Worm (Caenorhabditis elegans) whole organism, L4 larva: Measurements from ENCODE around the gene T04H1.12.
A peak's percentile ranks its signal among the peaks of the same experiment; 100 is the strongest.

Experiments used
- D1046.2 ChIP-seq: fragments of 200-800 bp; sonication (Bioruptor generic); IDR thresholded peaks from 2 replicates; pipeline ENCODE4 v1.3.6; 2022; ENCODE audit warnings: missing genetic modification characterization, missing compliant biosample characterization
- F10B5.3 ChIP-seq: sonication (generic microtip); optimal IDR thresholded peaks from 2 replicates; lab custom pipeline; 2016; ENCODE audit warnings: mild to moderate bottlenecking, missing genetic modification characterization, missing compliant biosample characterization
- F26F4.8 ChIP-seq: fragments of 200-800 bp; sonication (Bioruptor generic); conservative IDR thresholded peaks from 2 replicates; pipeline ENCODE4 v1.3.6; 2022; ENCODE audit warnings: missing genetic modification characterization, missing compliant biosample characterization
- F44E2.7 ChIP-seq: fragments of 200-800 bp; sonication (Bioruptor generic); IDR thresholded peaks from 2 replicates; pipeline ENCODE4 v2.1.2; 2022; ENCODE audit warnings: missing genetic modification characterization, missing compliant biosample characterization
- F49E8.2 ChIP-seq: sonication (generic microtip); optimal IDR thresholded peaks from 2 replicates; lab custom pipeline; 2016; ENCODE audit warnings: missing compliant biosample characterization, mild to moderate bottlenecking, missing genetic modification characterization, borderline replicate concordance
- R02D3.7 ChIP-seq: fragments of 150-350 bp; sonication (generic microtip); optimal IDR thresholded peaks from 3 replicates; lab custom pipeline; 2014; ENCODE audit warnings: missing biosample characterization, missing genetic modification characterization
- T20F7.1 ChIP-seq: fragments of 200-800 bp; sonication (Bioruptor generic); optimal IDR thresholded peaks from 2 replicates; lab custom pipeline; 2018; ENCODE audit warnings: mild to moderate bottlenecking, missing genetic modification characterization, missing compliant biosample characterization
- T26A8.4 ChIP-seq: fragments of 200-800 bp; sonication (Bioruptor generic); IDR thresholded peaks from 2 replicates; pipeline ENCODE4 v1.3.6; 2022; ENCODE audit warnings: missing genetic modification characterization, missing compliant biosample characterization
- Y48G9A.11 ChIP-seq: fragments of 200-800 bp; sonication (Bioruptor generic); IDR thresholded peaks from 2 replicates; pipeline ENCODE4 v1.3.6; 2022; ENCODE audit warnings: missing genetic modification reagents, missing genetic modification characterization, missing compliant biosample characterization
- Y75B8A.6 ChIP-seq: fragments of 200-800 bp; sonication (Bioruptor generic); IDR thresholded peaks from 2 replicates; pipeline ENCODE4 v1.3.6; 2022; ENCODE audit warnings: missing genetic modification reagents, missing genetic modification characterization, missing compliant biosample characterization
- ama-1 ChIP-seq: fragments of 150-350 bp; optimal IDR thresholded peaks from 2 replicates; lab custom pipeline; 2014; ENCODE audit warnings: inconsistent platforms, mixed read lengths
- attf-4 ChIP-seq: sonication (generic microtip); optimal IDR thresholded peaks from 3 replicates; lab custom pipeline; 2017; ENCODE audit warnings: missing biosample characterization, missing genetic modification characterization
- ceh-62 ChIP-seq: sonication (generic microtip); optimal IDR thresholded peaks from 2 replicates; lab custom pipeline; 2017; ENCODE audit warnings: missing biosample characterization, missing genetic modification characterization
- ceh-82 ChIP-seq: sonication (generic microtip); optimal IDR thresholded peaks from 2 replicates; lab custom pipeline; 2017; ENCODE audit warnings: missing biosample characterization, missing genetic modification characterization
- ces-1 ChIP-seq: fragments of 150-350 bp; sonication (generic microtip); optimal IDR thresholded peaks from 4 replicates; lab custom pipeline; 2014; ENCODE audit warnings: missing biosample characterization, missing genetic modification reagents, missing genetic modification characterization
- daf-12 ChIP-seq: fragments of 150-350 bp; optimal IDR thresholded peaks from 2 replicates; lab custom pipeline; 2014; ENCODE audit warnings: missing biosample characterization, missing genetic modification reagents, missing genetic modification characterization
- daf-19 ChIP-seq: fragments of 200-800 bp; sonication (Bioruptor generic); conservative IDR thresholded peaks from 2 replicates; pipeline ENCODE4 v1.3.6; 2022; ENCODE audit warnings: missing genetic modification characterization, missing compliant biosample characterization
- daf-8 ChIP-seq: fragments of 200-800 bp; sonication (Bioruptor generic); IDR thresholded peaks from 2 replicates; pipeline ENCODE4 v1.3.6; 2022; ENCODE audit warnings: missing genetic modification characterization, missing compliant biosample characterization
- dmd-8 ChIP-seq: fragments of 200-800 bp; sonication (Bioruptor generic); IDR thresholded peaks from 2 replicates; pipeline ENCODE4 v1.3.6; 2022; ENCODE audit warnings: missing genetic modification characterization, missing compliant biosample characterization
- dpl-1 ChIP-seq: fragments of 150-350 bp; optimal IDR thresholded peaks from 2 replicates; lab custom pipeline; 2014; ENCODE audit warnings: missing biosample characterization, missing genetic modification reagents, missing genetic modification characterization
- duxl-1 ChIP-seq: sonication (generic microtip); optimal IDR thresholded peaks from 2 replicates; lab custom pipeline; 2016; ENCODE audit warnings: mild to moderate bottlenecking, missing genetic modification characterization, moderate library complexity, missing compliant biosample characterization; ENCODE audit not compliant: poor library complexity
- dve-1 ChIP-seq: sonication (generic microtip); optimal IDR thresholded peaks from 2 replicates; lab custom pipeline; 2017; ENCODE audit warnings: antibody characterized with exemption, mild to moderate bottlenecking, missing genetic modification characterization, missing compliant biosample characterization; ENCODE audit not compliant: insufficient read depth
- fkh-10 ChIP-seq: fragments of 150-350 bp; optimal IDR thresholded peaks from 2 replicates; lab custom pipeline; 2014; ENCODE audit warnings: missing biosample characterization, missing genetic modification reagents, missing genetic modification characterization
- fos-1 ChIP-seq: fragments of 150-350 bp; optimal IDR thresholded peaks from 2 replicates; lab custom pipeline; 2014; ENCODE audit warnings: missing biosample characterization, missing genetic modification characterization
- hif-1 ChIP-seq, 2 experiments: sonication (generic microtip); optimal IDR thresholded peaks; 2 replicates each; lab custom pipeline; 2016 to 2017; ENCODE audit warnings: missing compliant biosample characterization in 2 of 2, missing genetic modification characterization in 2 of 2, missing genetic modification reagents in 2 of 2, missing genotype in 2 of 2, mild to moderate bottlenecking in 1 of 2
- hlh-11 ChIP-seq: fragments of 200-800 bp; sonication (Bioruptor generic); optimal IDR thresholded peaks from 2 replicates; lab custom pipeline; 2018; ENCODE audit warnings: mild to moderate bottlenecking, missing genetic modification characterization, missing compliant biosample characterization
- hmg-1.1 ChIP-seq: fragments of 200-800 bp; sonication (Bioruptor generic); IDR thresholded peaks from 2 replicates; pipeline ENCODE4 v1.3.6; 2022; ENCODE audit warnings: missing genetic modification reagents, missing genetic modification characterization, missing compliant biosample characterization
- jun-1 ChIP-seq: fragments of 150-350 bp; optimal IDR thresholded peaks from 2 replicates; lab custom pipeline; 2014; ENCODE audit warnings: missing biosample characterization, missing genetic modification reagents, missing genetic modification characterization
- lin-1 ChIP-seq: fragments of 200-800 bp; sonication (Bioruptor generic); IDR thresholded peaks from 2 replicates; pipeline ENCODE4 v1.3.6; 2022; ENCODE audit warnings: missing genetic modification reagents, missing genetic modification characterization, missing compliant biosample characterization
- lin-39 ChIP-seq: fragments of 150-350 bp; optimal IDR thresholded peaks from 2 replicates; lab custom pipeline; 2014; ENCODE audit warnings: missing biosample characterization, missing genetic modification reagents, missing genetic modification characterization
- lsy-2 ChIP-seq, 2 experiments: fragments of 150-350 bp in 1 of 2; sonication (generic microtip) in 1 of 2; optimal IDR thresholded peaks; 2 replicates each; lab custom pipeline; 2014 to 2017; ENCODE audit warnings: missing biosample characterization in 2 of 2, missing genetic modification characterization in 2 of 2
- madf-5 ChIP-seq, 2 experiments: fragments of 200-800 bp; sonication (Bioruptor generic); IDR thresholded peaks; 2 replicates each; pipeline ENCODE4 v1.3.6; 2022; ENCODE audit warnings: missing compliant biosample characterization in 2 of 2, missing genetic modification characterization in 2 of 2
- nhr-10 ChIP-seq: fragments of 150-350 bp; optimal IDR thresholded peaks from 2 replicates; lab custom pipeline; 2014; ENCODE audit warnings: missing biosample characterization, missing genetic modification characterization
- nhr-102 ChIP-seq: sonication (generic microtip); optimal IDR thresholded peaks from 2 replicates; lab custom pipeline; 2016; ENCODE audit warnings: mild to moderate bottlenecking, missing genetic modification characterization, moderate library complexity, missing compliant biosample characterization
- nhr-237 ChIP-seq: sonication (generic microtip); optimal IDR thresholded peaks from 2 replicates; lab custom pipeline; 2017; ENCODE audit warnings: missing biosample characterization, missing genetic modification characterization
- nhr-41 ChIP-seq: fragments of 200-800 bp; sonication (Bioruptor generic); IDR thresholded peaks from 2 replicates; pipeline ENCODE4 v1.3.6; 2022; ENCODE audit warnings: missing genetic modification reagents, missing genetic modification characterization, missing compliant biosample characterization
- nhr-42 ChIP-seq: fragments of 200-800 bp; sonication (Bioruptor generic); IDR thresholded peaks from 2 replicates; pipeline ENCODE4 v1.3.6; 2022; ENCODE audit warnings: missing genetic modification characterization, missing compliant biosample characterization
- nhr-48 ChIP-seq: sonication (generic microtip); optimal IDR thresholded peaks from 2 replicates; lab custom pipeline; 2016; ENCODE audit warnings: mild to moderate bottlenecking, missing genetic modification characterization, missing compliant biosample characterization
- nhr-76 ChIP-seq: fragments of 150-350 bp; optimal IDR thresholded peaks from 2 replicates; lab custom pipeline; 2014; ENCODE audit warnings: missing biosample characterization, missing genetic modification characterization
- pha-4 ChIP-seq, 2 experiments: fragments of 150-350 bp in 1 of 2; fragments of 200-800 bp in 1 of 2; sonication (Bioruptor generic) in 1 of 2; IDR thresholded peaks in 1 of 2; optimal IDR thresholded peaks in 1 of 2; 2 replicates each; pipeline versions ENCODE4 v1.3.6 to Lab custom; 2014 to 2022; ENCODE audit warnings: missing genetic modification characterization in 2 of 2, missing genetic modification reagents in 2 of 2, missing biosample characterization in 1 of 2, missing compliant biosample characterization in 1 of 2
- php-3 ChIP-seq: fragments of 200-800 bp; sonication (Bioruptor generic); IDR thresholded peaks from 2 replicates; pipeline ENCODE4 v1.3.6; 2022; ENCODE audit warnings: missing genetic modification reagents, missing genetic modification characterization, missing compliant biosample characterization
- saeg-2 ChIP-seq: fragments of 200-800 bp; sonication (Bioruptor generic); IDR thresholded peaks from 2 replicates; pipeline ENCODE4 v1.3.6; 2022; ENCODE audit warnings: missing genetic modification reagents, missing genetic modification characterization, missing compliant biosample characterization
- skn-1 ChIP-seq: fragments of 150-350 bp; optimal IDR thresholded peaks from 2 replicates; lab custom pipeline; 2014; ENCODE audit warnings: missing biosample characterization, missing genetic modification characterization
- snpc-4 ChIP-seq: fragments of 150-350 bp; optimal IDR thresholded peaks from 2 replicates; lab custom pipeline; 2014; ENCODE audit warnings: missing biosample characterization, missing genetic modification characterization
- spr-1 ChIP-seq: sonication (generic microtip); optimal IDR thresholded peaks from 2 replicates; lab custom pipeline; 2016; ENCODE audit warnings: mild to moderate bottlenecking, missing genetic modification characterization, missing compliant biosample characterization
- unc-130 ChIP-seq: sonication (generic microtip); optimal IDR thresholded peaks from 2 replicates; lab custom pipeline; 2016; ENCODE audit warnings: missing genetic modification reagents, missing genetic modification characterization, missing compliant biosample characterization
- unc-39 ChIP-seq: sonication (generic microtip); optimal IDR thresholded peaks from 2 replicates; lab custom pipeline; 2017; ENCODE audit warnings: missing biosample characterization, missing genetic modification characterization
- vab-7 ChIP-seq: fragments of 200-800 bp; sonication (Bioruptor generic); IDR thresholded peaks from 2 replicates; pipeline ENCODE4 v1.3.6; 2022; ENCODE audit warnings: missing genetic modification reagents, missing genetic modification characterization, missing compliant biosample characterization
- zfp-3 ChIP-seq: fragments of 200-800 bp; sonication (Bioruptor generic); conservative IDR thresholded peaks from 2 replicates; pipeline ENCODE4 v1.3.6; 2022; ENCODE audit warnings: missing genetic modification reagents, missing genetic modification characterization, missing compliant biosample characterization
- zip-11 ChIP-seq: fragments of 200-800 bp; sonication (Bioruptor generic); IDR thresholded peaks from 2 replicates; pipeline ENCODE4 v1.3.6; 2022; ENCODE audit warnings: missing genetic modification characterization, missing compliant biosample characterization
- ztf-11 ChIP-seq: fragments of 150-350 bp; optimal IDR thresholded peaks from 2 replicates; lab custom pipeline; 2014; ENCODE audit warnings: missing biosample characterization, missing genetic modification characterization

Gene T04H1.12

ce11 chrV:12303453-12304077 is 48.1 kb downstream of the T04H1.12 start (continued):
- TF ChIP-seq dve-1 (tag; lab: Kevin White, UChicago) = peak; percentile 89
- TF ChIP-seq php-3 (GFP tag; lab: Robert Waterston, UW) = peak; percentile 99
- TF ChIP-seq R02D3.7 (tag; lab: Kevin White, UChicago) = peak; percentile 35
- TF ChIP-seq unc-39 = no peak
- peak; percentile 96 for TF ChIP-seq Y75B8A.6 (GFP tag; lab: Robert Waterston, UW)
- TF ChIP-seq lin-39 (tag; lab: Kevin White, UChicago) = no peak
- TF ChIP-seq hif-1 (tag; optimal IDR thresholded peaks at IDR 0.05; lab: Kevin White, UChicago) = peak; percentile 76 to 81
- TF ChIP-seq dmd-8 = peak; percentile 100
- peak; percentile 100 for TF ChIP-seq daf-19 (GFP tag; lab: Robert Waterston, UW)
- no peak for TF ChIP-seq ceh-62 (tag; lab: Kevin White, UChicago)
- TF ChIP-seq zip-11 (GFP tag; lab: Robert Waterston, UW) = peak; percentile 94
- peak; percentile 96 for TF ChIP-seq Y48G9A.11 (GFP tag; lab: Robert Waterston, UW)
- no peak for TF ChIP-seq snpc-4 (tag; lab: Kevin White, UChicago)
- TF ChIP-seq F26F4.8 = peak; percentile 100
- TF ChIP-seq skn-1 (tag; lab: Kevin White, UChicago) = no peak
- TF ChIP-seq nhr-42 (GFP tag; lab: Robert Waterston, UW) = peak; percentile 96
- TF ChIP-seq lin-1 (GFP tag; lab: Robert Waterston, UW) = peak; percentile 98
- peak; percentile 86 for TF ChIP-seq T20F7.1 (GFP tag; lab: Kevin White, UChicago)
- no peak for TF ChIP-seq nhr-237 (tag; lab: Kevin White, UChicago)
- TF ChIP-seq daf-8 (GFP tag; lab: Robert Waterston, UW) = peak; percentile 96
- TF ChIP-seq saeg-2 (GFP tag; lab: Robert Waterston, UW) = peak; percentile 99
- peak; percentile 98 for TF ChIP-seq hmg-1.1 (GFP tag; lab: Robert Waterston, UW)
- TF ChIP-seq fkh-10 = peak; percentile 60
- TF ChIP-seq duxl-1 (tag; lab: Kevin White, UChicago) = peak; percentile 97
- TF ChIP-seq pha-4 (GFP tag; IDR thresholded peaks at IDR 0.05; lab: Robert Waterston, UW) = peak; percentile 99
- no peak for TF ChIP-seq pha-4 (tag; optimal IDR thresholded peaks at IDR 0.05; lab: Kevin White, UChicago)
- TF ChIP-seq nhr-41 = peak; percentile 100
- peak; percentile 94 for TF ChIP-seq F10B5.3 (tag; lab: Kevin White, UChicago)
- no peak for TF ChIP-seq ceh-82 (tag; lab: Kevin White, UChicago)
- peak; percentile 73 for TF ChIP-seq jun-1 (tag; lab: Kevin White, UChicago)
- no peak for TF ChIP-seq nhr-76 (tag; lab: Kevin White, UChicago)
- TF ChIP-seq daf-12 (tag; lab: Kevin White, UChicago) = no peak
- TF ChIP-seq dpl-1 (GFP tag; lab: Kevin White, UChicago) = peak; percentile 63
- TF ChIP-seq unc-130 (GFP tag; lab: Kevin White, UChicago) = peak; percentile 83
- TF ChIP-seq zfp-3 (GFP tag; lab: Robert Waterston, UW) = peak; percentile 94
- TF ChIP-seq T26A8.4 (GFP tag; lab: Robert Waterston, UW) = peak; percentile 98
- peak; percentile 49 for TF ChIP-seq ztf-11 (tag; lab: Kevin White, UChicago)
- peak; percentile 93 for TF ChIP-seq nhr-48 (tag; lab: Kevin White, UChicago)
- TF ChIP-seq spr-1 (tag; lab: Kevin White, UChicago) = peak; percentile 96
- TF ChIP-seq nhr-102 (tag; lab: Kevin White, UChicago) = peak; percentile 95
- TF ChIP-seq F49E8.2 = peak; percentile 95
- peak; percentile 82 for TF ChIP-seq hlh-11 (tag; lab: Kevin White, UChicago)
- no peak for TF ChIP-seq fos-1
- TF ChIP-seq F44E2.7 (GFP tag; lab: Robert Waterston, UW) = peak; percentile 100
- peak; percentile 91 for TF ChIP-seq ama-1 (lab: Kevin White, UChicago)
- TF ChIP-seq vab-7 (GFP tag; lab: Robert Waterston, UW) = peak; percentile 99
- peak; percentile 55 for TF ChIP-seq ces-1 (GFP tag; lab: Kevin White, UChicago)
- peak; percentile 97 for TF ChIP-seq D1046.2 (GFP tag; lab: Robert Waterston, UW)
- peak; percentile 100 for TF ChIP-seq madf-5 (GFP tag; IDR thresholded peaks at IDR 0.05; lab: Robert Waterston, UW)
- TF ChIP-seq nhr-10 = no peak
- peak; percentile 58 to 86 for TF ChIP-seq lsy-2 (tag; optimal IDR thresholded peaks at IDR 0.05; lab: Kevin White, UChicago)
- peak; percentile 83 for TF ChIP-seq attf-4 (tag; lab: Kevin White, UChicago)
